Fruit fly (Drosophila melanogaster) whole organism, prepupa: ENCODE results near the gene Wdr33.

Source experiments
- Blimp-1 ChIP-seq: fragments of 200-800 bp; sonication (Bioruptor generic); optimal IDR thresholded peaks from 3 replicates; lab custom pipeline; 2017; ENCODE audit warnings: missing biosample characterization, missing genetic modification characterization, mild to moderate bottlenecking, moderate library complexity, missing genetic modification reagents
- CG31627 ChIP-seq: fragments of 200-800 bp; sonication (Bioruptor generic); optimal IDR thresholded peaks from 3 replicates; lab custom pipeline; 2016; ENCODE audit warnings: missing biosample characterization, missing genetic modification characterization
- CG6163 ChIP-seq: fragments of 200-800 bp; sonication (Bioruptor generic); IDR thresholded peaks from 3 replicates; pipeline ENCODE4 v1.3.6; 2022; ENCODE audit warnings: missing biosample characterization, missing genetic modification characterization
- CG6276 ChIP-seq: fragments of 200-800 bp; sonication (Bioruptor generic); optimal IDR thresholded peaks from 2 replicates; lab custom pipeline; 2017; ENCODE audit warnings: missing biosample characterization, mild to moderate bottlenecking, missing genetic modification characterization
- CG6808 ChIP-seq: fragments of 200-800 bp; sonication (Bioruptor generic); optimal IDR thresholded peaks from 3 replicates; lab custom pipeline; 2017; ENCODE audit warnings: missing biosample characterization, missing genetic modification characterization, mild to moderate bottlenecking, moderate library complexity, missing genetic modification reagents
- CG8119 ChIP-seq: fragments of 200-800 bp; sonication (Bioruptor generic); IDR thresholded peaks from 3 replicates; pipeline ENCODE4 v1.3.6; 2022; ENCODE audit warnings: missing biosample characterization, missing genetic modification characterization
- Eip93F ChIP-seq: fragments of 200-800 bp; sonication (Bioruptor generic); optimal IDR thresholded peaks from 2 replicates; lab custom pipeline; 2016; ENCODE audit warnings: missing biosample characterization, mild to moderate bottlenecking, missing genetic modification characterization
- Hr38 ChIP-seq: sonication (Bioruptor generic); optimal IDR thresholded peaks from 2 replicates; lab custom pipeline; 2016; ENCODE audit warnings: missing biosample characterization, missing genetic modification characterization
- Sox102F ChIP-seq: fragments of 200-800 bp; sonication (Bioruptor generic); optimal IDR thresholded peaks from 2 replicates; lab custom pipeline; 2016; ENCODE audit warnings: missing biosample characterization, mild to moderate bottlenecking, missing genetic modification characterization
- Sox14 ChIP-seq: fragments of 200-800 bp; sonication (Bioruptor generic); optimal IDR thresholded peaks from 3 replicates; lab custom pipeline; 2016; ENCODE audit warnings: missing biosample characterization, missing genetic modification characterization
- acj6 ChIP-seq: fragments of 200-800 bp; sonication (Bioruptor generic); optimal IDR thresholded peaks from 3 replicates; lab custom pipeline; 2016; ENCODE audit warnings: missing biosample characterization, missing genetic modification characterization
- net ChIP-seq: fragments of 200-800 bp; sonication (Bioruptor generic); optimal IDR thresholded peaks from 3 replicates; lab custom pipeline; 2016; ENCODE audit warnings: missing biosample characterization, missing genetic modification characterization
- pdm3 ChIP-seq: fragments of 200-800 bp; sonication (Bioruptor generic); optimal IDR thresholded peaks from 3 replicates; lab custom pipeline; 2016; ENCODE audit warnings: missing biosample characterization, missing genetic modification characterization
- salr ChIP-seq, 2 experiments: fragments of 200-800 bp; sonication (Bioruptor generic); optimal IDR thresholded peaks; 3 replicates each; lab custom pipeline; 2016 to 2018; ENCODE audit warnings: missing biosample characterization in 2 of 2, missing genetic modification characterization in 2 of 2, mild to moderate bottlenecking in 1 of 2

DNA sequence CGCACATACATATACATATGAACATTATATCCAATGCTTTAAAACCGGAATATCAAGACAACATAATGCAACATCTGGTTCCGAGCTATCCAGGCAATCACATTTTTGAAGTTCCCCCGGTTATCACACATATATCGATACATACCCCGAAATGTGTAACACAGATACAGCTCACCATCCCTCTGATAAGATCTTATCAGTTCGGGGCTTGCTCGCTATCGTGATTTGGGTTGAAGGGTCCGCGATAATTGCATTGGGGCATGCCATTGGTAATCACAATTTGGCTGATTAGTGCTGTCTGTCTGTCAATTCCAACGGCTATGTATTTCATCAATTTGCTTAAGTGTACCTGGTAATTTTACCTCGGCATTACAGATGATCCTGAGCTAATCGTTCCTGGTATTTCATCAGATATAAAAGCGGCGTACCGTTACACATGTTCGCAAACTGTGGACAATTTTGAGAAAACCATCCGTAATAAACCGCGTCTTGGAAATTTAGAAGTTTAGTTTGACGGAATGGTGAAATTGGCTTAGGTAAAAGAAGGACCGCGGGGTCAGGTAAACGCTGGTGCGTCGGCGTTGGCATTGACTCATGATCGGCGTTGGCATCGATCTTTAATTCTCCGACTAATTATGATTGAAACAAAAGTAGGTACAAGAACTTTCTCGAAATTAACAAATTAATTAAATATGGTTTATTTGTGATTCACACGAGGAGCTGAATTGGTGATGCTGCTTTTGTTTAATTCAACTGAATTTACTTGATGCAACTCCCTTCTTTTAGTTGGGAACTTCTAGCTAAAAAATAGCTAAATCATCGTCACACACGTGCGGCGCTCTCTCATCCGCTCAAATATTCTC lies 11.6 kb downstream of the Wdr33 start:
- TF ChIP-seq CG6276 (GFP tag; lab: Kevin White, UChicago) (no peak), CG6808 (GFP tag; lab: Kevin White, UChicago) (no peak), CG6163 (no peak), Sox102F (GFP tag; lab: Kevin White, UChicago) (no peak), Hr38 (GFP tag; lab: Kevin White, UChicago) (no peak), CG8119 (GFP tag; lab: Robert Waterston, UW) (no peak), pdm3 (GFP tag; lab: Kevin White, UChicago) (no peak), net (GFP tag; lab: Kevin White, UChicago) (no peak), salr (GFP tag; optimal IDR thresholded peaks at IDR 0.05; lab: Kevin White, UChicago) (no peak), Eip93F (no peak), Blimp-1 (GFP tag; lab: Kevin White, UChicago) (no peak), acj6 (no peak), Sox14 (no peak), CG31627 (GFP tag; lab: Kevin White, UChicago) (no peak)
